Fruit fly (Drosophila melanogaster): ENCODE data around the gene Nepl15.

The Nepl15 gene

dm6 chr3R:22747423-22748090 is 18.4 kb downstream of the Nepl15 start, which contains the start of gene CG17141 (continued):
- TF ChIP-seq CG34422 (GFP tag; IDR thresholded peaks at IDR 0.05) (peak; percentile 28; the same call in 1 of the 3 replicates), CG6689 (GFP tag; IDR thresholded peaks at IDR 0.05) (no peak)

dm6 chr3R:22745432-22745831 is 20.5 kb downstream of the Nepl15 start, which contains the start of the genes vret and HP1c:
TSS of gene vret (minus strand) at chr3R:22745581.
TSS of gene HP1c (plus strand) at chr3R:22745620.
- peak; percentile 48; the same call in 1 of the 3 replicates for TF ChIP-seq CG2199 (GFP tag; IDR thresholded peaks at IDR 0.05)
- peak; percentile 95 for TF ChIP-seq CG14710 (tag; optimal IDR thresholded peaks at IDR 0.05)
- peak; percentile 59 for TF ChIP-seq CG3847 (GFP tag; IDR thresholded peaks at IDR 0.05)
- no peak for TF ChIP-seq CG18619 (GFP tag; optimal IDR thresholded peaks at IDR 0.05)
- TF ChIP-seq Med (GFP tag), result peak; percentile 76
- TF ChIP-seq CG7963 (GFP tag; IDR thresholded peaks at IDR 0.05; ENCODE audit: partially characterized antibody), result 0 out of 3 replicates have a peak, but pooled peaks have one; percentile 13
- peak; percentile 42; the same call in 1 of the 3 replicates for TF ChIP-seq CG6791 (GFP tag; IDR thresholded peaks at IDR 0.05; ENCODE audit: partially characterized antibody)
- peak; percentile 69 for TF ChIP-seq stwl (tag; optimal IDR thresholded peaks at IDR 0.05)
- TF ChIP-seq Max (GFP tag; optimal IDR thresholded peaks at IDR 0.05), result no peak
- TF ChIP-seq Sin3A (optimal IDR thresholded peaks at IDR 0.05), result peak; percentile 61
- TF ChIP-seq Dref (GFP tag; IDR thresholded peaks at IDR 0.05), result peak; percentile 36; the same call in 1 of the 2 replicates
- TF ChIP-seq sna (GFP tag; IDR thresholded peaks at IDR 0.05; ENCODE audit: partially characterized antibody), result 0 out of 2 replicates have a peak, but pooled peaks have one; percentile 30
- TF ChIP-seq E2f2 (GFP tag; IDR thresholded peaks at IDR 0.05), result peak; percentile 90
- TF ChIP-seq danr (GFP tag; IDR thresholded peaks at IDR 0.05), result no peak
- no peak for TF ChIP-seq Vsx1 (GFP tag; optimal IDR thresholded peaks at IDR 0.05)
- no peak for TF ChIP-seq Atf6 (GFP tag; IDR thresholded peaks at IDR 0.05)
- peak; percentile 33; the same call in 1 of the 2 replicates for TF ChIP-seq amos (GFP tag; IDR thresholded peaks at IDR 0.05; ENCODE audit: partially characterized antibody)
- TF ChIP-seq Opbp (GFP tag; IDR thresholded peaks at IDR 0.05; ENCODE audit: partially characterized antibody), result peak; percentile 46; the same call in 1 of the 3 replicates
- peak in 1 of 2 experiments; percentile 52 for TF ChIP-seq crp (GFP tag; optimal IDR thresholded peaks at IDR 0.05)
- no peak for TF ChIP-seq Dek (tag; optimal IDR thresholded peaks at IDR 0.05)
- peak; percentile 78 for TF ChIP-seq pzg (GFP tag; optimal IDR thresholded peaks at IDR 0.05)
- TF ChIP-seq CG17186 (GFP tag; optimal IDR thresholded peaks at IDR 0.05), result peak; percentile 50
- TF ChIP-seq Aef1 (GFP tag; IDR thresholded peaks at IDR 0.05), result peak; percentile 68
- TF ChIP-seq CG4617 (GFP tag; optimal IDR thresholded peaks at IDR 0.05; ENCODE audit: borderline replicate concordance), result peak; percentile 69
- peak; percentile 56; the same call in 1 of the 2 replicates for TF ChIP-seq CG13287 (GFP tag; IDR thresholded peaks at IDR 0.05; ENCODE audit: partially characterized antibody)
- TF ChIP-seq Ets65A (GFP tag), result peak; percentile 84
- peak; percentile 43 for TF ChIP-seq CG2116 (GFP tag; optimal IDR thresholded peaks at IDR 0.05)
- peak; percentile 38; the same call in 1 of the 2 replicates for TF ChIP-seq Scr (GFP tag; IDR thresholded peaks at IDR 0.05; ENCODE audit: partially characterized antibody)
- TF ChIP-seq CG6689 (GFP tag; IDR thresholded peaks at IDR 0.05), result no peak
- TF ChIP-seq CG10543 (GFP tag; optimal IDR thresholded peaks at IDR 0.05), result no peak
- peak; percentile 40 for TF ChIP-seq CG12659 (GFP tag; optimal IDR thresholded peaks at IDR 0.05)
- peak; percentile 42 for TF ChIP-seq CTCF (GFP tag; optimal IDR thresholded peaks at IDR 0.05)
- no peak for TF ChIP-seq CG4424 (GFP tag; optimal IDR thresholded peaks at IDR 0.05)
- TF ChIP-seq fd102C (GFP tag; optimal IDR thresholded peaks at IDR 0.05), result no peak
- no peak for TF ChIP-seq bigmax (GFP tag; optimal IDR thresholded peaks at IDR 0.05)
- TF ChIP-seq phol (tag; optimal IDR thresholded peaks at IDR 0.05), result peak; percentile 23
- TF ChIP-seq MESR4 (GFP tag; optimal IDR thresholded peaks at IDR 0.05), result peak; percentile 84
- peak; percentile 5 for TF ChIP-seq CHES-1-like (GFP tag; optimal IDR thresholded peaks at IDR 0.05)
- TF ChIP-seq Sry-δ (GFP tag; optimal IDR thresholded peaks at IDR 0.05), result peak; percentile 24
- 0 out of 2 replicates have a peak, but pooled peaks have one; percentile 10 for TF ChIP-seq Bgb (GFP tag; IDR thresholded peaks at IDR 0.05; ENCODE audit: partially characterized antibody)
- peak; percentile 46 for TF ChIP-seq BEAF-32 (GFP tag; optimal IDR thresholded peaks at IDR 0.05)
- peak; percentile 85 for TF ChIP-seq CG9797 (GFP tag; optimal IDR thresholded peaks at IDR 0.05)
- peak; percentile 31; the same call in 1 of the 3 replicates for TF ChIP-seq CG34422 (GFP tag; IDR thresholded peaks at IDR 0.05)
- TF ChIP-seq Dp (GFP tag; optimal IDR thresholded peaks at IDR 0.05), result peak; percentile 85
- TF ChIP-seq trem (tag; optimal IDR thresholded peaks at IDR 0.05), result peak; percentile 53
